Fruit fly (Drosophila melanogaster) whole organism, embryonic: Measurements from ENCODE around the gene DIP-alpha.

ENCODE experiments used
- Ada2b ChIP-seq: fragments of 200-800 bp; sonication (Bioruptor generic); IDR thresholded peaks from 2 replicates; pipeline ENCODE4 v1.3.6; 2022; ENCODE audit warnings: missing biosample characterization, missing genetic modification characterization
- BtbVII ChIP-seq: fragments of 200-800 bp; sonication (Bioruptor generic); optimal IDR thresholded peaks from 3 replicates; lab custom pipeline; 2017; ENCODE audit warnings: missing biosample characterization, mild to moderate bottlenecking, missing genetic modification characterization
- CG10321 ChIP-seq: fragments of 200-800 bp; sonication (Bioruptor generic); IDR thresholded peaks from 2 replicates; pipeline ENCODE4 v1.3.6; 2022; ENCODE audit warnings: missing biosample characterization, missing genetic modification characterization
- CG10462 ChIP-seq: fragments of 200-800 bp; sonication (Bioruptor generic); optimal IDR thresholded peaks from 2 replicates; lab custom pipeline; 2016; ENCODE audit warnings: missing biosample characterization, missing genetic modification characterization
- CG10979 ChIP-seq: fragments of 200-800 bp; sonication (Bioruptor generic); optimal IDR thresholded peaks from 2 replicates; lab custom pipeline; 2018; ENCODE audit warnings: missing biosample characterization, mild to moderate bottlenecking, missing genetic modification characterization, moderate library complexity
- CG11560 ChIP-seq: fragments of 200-800 bp; sonication (Bioruptor generic); IDR thresholded peaks from 3 replicates; pipeline ENCODE4 v1.3.6; 2022; ENCODE audit warnings: missing biosample characterization, missing genetic modification characterization
- CG12659 ChIP-seq: fragments of 200-800 bp; sonication (Bioruptor generic); optimal IDR thresholded peaks from 3 replicates; lab custom pipeline; 2017; ENCODE audit warnings: mild to moderate bottlenecking, missing biosample characterization, missing genetic modification reagents, missing genetic modification characterization
- CG13296 ChIP-seq: fragments of 200-800 bp; sonication (Bioruptor generic); optimal IDR thresholded peaks from 3 replicates; lab custom pipeline; 2018; ENCODE audit warnings: missing biosample characterization, mild to moderate bottlenecking, missing genetic modification characterization
- CG14441 ChIP-seq: fragments of 200-800 bp; sonication (Bioruptor generic); IDR thresholded peaks from 2 replicates; pipeline ENCODE4 v1.3.6; 2022; ENCODE audit warnings: missing biosample characterization, missing genetic modification characterization
- CG16813 ChIP-seq: fragments of 200-800 bp; sonication (Bioruptor generic); IDR thresholded peaks from 3 replicates; pipeline ENCODE4 v1.3.6; 2022; ENCODE audit warnings: missing biosample characterization, missing genetic modification characterization; ENCODE audit not compliant: partially characterized antibody
- CG16863 ChIP-seq: fragments of 200-800 bp; sonication (Bioruptor generic); optimal IDR thresholded peaks from 3 replicates; lab custom pipeline; 2016; ENCODE audit warnings: missing biosample characterization, missing genetic modification characterization
- CG17328 ChIP-seq: fragments of 200-800 bp; sonication (Bioruptor generic); IDR thresholded peaks from 2 replicates; pipeline ENCODE4 v1.3.6; 2022; ENCODE audit warnings: missing biosample characterization, missing genetic modification characterization
- CG17568 ChIP-seq: fragments of 200-800 bp; sonication (Bioruptor generic); optimal IDR thresholded peaks from 2 replicates; lab custom pipeline; 2018; ENCODE audit warnings: missing biosample characterization, mild to moderate bottlenecking, missing genetic modification characterization, moderate library complexity
- CG18262 ChIP-seq: fragments of 200-800 bp; optimal IDR thresholded peaks from 3 replicates; lab custom pipeline; 2019; ENCODE audit warnings: missing biosample characterization, mild to moderate bottlenecking, missing genetic modification characterization, moderate library complexity
- CG30403 ChIP-seq: fragments of 200-800 bp; sonication (Bioruptor generic); optimal IDR thresholded peaks from 3 replicates; lab custom pipeline; 2016; ENCODE audit warnings: missing biosample characterization, missing genetic modification characterization
- CG3163 ChIP-seq: fragments of 200-800 bp; sonication (Bioruptor generic); optimal IDR thresholded peaks from 3 replicates; lab custom pipeline; 2016; ENCODE audit warnings: missing biosample characterization, missing genetic modification characterization
- CG4282 ChIP-seq: fragments of 200-800 bp; sonication (Bioruptor generic); optimal IDR thresholded peaks from 2 replicates; lab custom pipeline; 2016; ENCODE audit warnings: missing biosample characterization, missing genetic modification characterization
- CG43689 ChIP-seq: fragments of 200-800 bp; sonication (Bioruptor generic); IDR thresholded peaks from 2 replicates; pipeline ENCODE4 v1.3.6; 2022; ENCODE audit warnings: missing biosample characterization, missing genetic modification characterization
- CG5953 ChIP-seq: fragments of 200-800 bp; sonication (Bioruptor generic); IDR thresholded peaks from 2 replicates; pipeline ENCODE4 v1.3.6; 2022; ENCODE audit warnings: missing biosample characterization, missing genetic modification characterization
- CG6654 ChIP-seq: fragments of 200-800 bp; sonication (Bioruptor generic); optimal IDR thresholded peaks from 2 replicates; lab custom pipeline; 2017; ENCODE audit warnings: missing biosample characterization, mild to moderate bottlenecking, missing genetic modification characterization
- CG7271 ChIP-seq: fragments of 200-800 bp; sonication (Bioruptor generic); optimal IDR thresholded peaks from 2 replicates; lab custom pipeline; 2018; ENCODE audit warnings: missing biosample characterization, mild to moderate bottlenecking, missing genetic modification characterization, moderate library complexity
- CG8388 ChIP-seq: fragments of 200-800 bp; sonication (Bioruptor generic); optimal IDR thresholded peaks from 2 replicates; lab custom pipeline; 2019; ENCODE audit warnings: missing biosample characterization, mild to moderate bottlenecking, missing genetic modification characterization, moderate library complexity
- D ChIP-seq, 2 experiments: fragments of 200-800 bp in 1 of 2; fragments of >200 bp in 1 of 2; sonication (Bioruptor generic) in 1 of 2; optimal IDR thresholded peaks; 2 replicates in 1 of 2; 3 replicates in 1 of 2; lab custom pipeline; 2017; ENCODE audit warnings: mild to moderate bottlenecking in 1 of 2, missing biosample characterization in 1 of 2, missing genetic modification characterization in 1 of 2, missing genetic modification reagents in 1 of 2
- Doc2 ChIP-seq: fragments of 200-800 bp; sonication (Bioruptor generic); IDR thresholded peaks from 2 replicates; pipeline ENCODE4 v1.3.6; 2022; ENCODE audit warnings: missing biosample characterization, missing genetic modification characterization
- Elba2 ChIP-seq: fragments of 200-800 bp; sonication (Bioruptor generic); optimal IDR thresholded peaks from 3 replicates; lab custom pipeline; 2016; ENCODE audit warnings: missing biosample characterization, missing genetic modification characterization
- HLH54F ChIP-seq: fragments of 200-800 bp; sonication (Bioruptor generic); optimal IDR thresholded peaks from 3 replicates; lab custom pipeline; 2016; ENCODE audit warnings: missing biosample characterization, missing genetic modification characterization
- Hey ChIP-seq: fragments of 200-800 bp; sonication (Bioruptor generic); optimal IDR thresholded peaks from 3 replicates; lab custom pipeline; 2018; ENCODE audit warnings: missing biosample characterization, mild to moderate bottlenecking, missing genetic modification characterization
- HmgZ ChIP-seq: fragments of 200-800 bp; sonication (Bioruptor generic); optimal IDR thresholded peaks from 2 replicates; lab custom pipeline; 2018; ENCODE audit warnings: missing biosample characterization, mild to moderate bottlenecking, missing genetic modification characterization
- Oli ChIP-seq: fragments of 200-800 bp; sonication (Bioruptor generic); optimal IDR thresholded peaks from 2 replicates; lab custom pipeline; 2018; ENCODE audit warnings: missing biosample characterization, mild to moderate bottlenecking, missing genetic modification characterization, moderate library complexity
- Tbp ChIP-seq: fragments of >200 bp; optimal IDR thresholded peaks from 2 replicates; lab custom pipeline; 2018; ENCODE audit warnings: missing biosample characterization, missing genetic modification characterization
- Usf ChIP-seq: fragments of 200-800 bp; sonication (Bioruptor generic); optimal IDR thresholded peaks from 2 replicates; lab custom pipeline; 2017; ENCODE audit warnings: missing genotype, missing biosample characterization, missing genetic modification characterization
- ac ChIP-seq: fragments of 200-800 bp; sonication (Bioruptor generic); optimal IDR thresholded peaks from 3 replicates; lab custom pipeline; 2017; ENCODE audit warnings: missing biosample characterization, mild to moderate bottlenecking, missing genetic modification characterization
- ara ChIP-seq: fragments of 200-800 bp; sonication (Bioruptor generic); IDR thresholded peaks from 2 replicates; pipeline ENCODE4 v1.3.6; 2022; ENCODE audit warnings: missing biosample characterization, missing genetic modification characterization
- az2 ChIP-seq: fragments of 200-800 bp; sonication (Bioruptor generic); optimal IDR thresholded peaks from 3 replicates; lab custom pipeline; 2016; ENCODE audit warnings: missing biosample characterization, missing genetic modification characterization
- bab2 ChIP-seq: fragments of 200-800 bp; sonication (Bioruptor generic); optimal IDR thresholded peaks from 2 replicates; lab custom pipeline; 2016; ENCODE audit warnings: missing biosample characterization, missing genetic modification characterization
- crp ChIP-seq, 2 experiments: fragments of 200-800 bp; sonication (Bioruptor generic); optimal IDR thresholded peaks; 2 replicates in 1 of 2; 3 replicates in 1 of 2; lab custom pipeline; 2017; ENCODE audit warnings: missing biosample characterization in 2 of 2, missing genetic modification characterization in 2 of 2, mild to moderate bottlenecking in 1 of 2, moderate library complexity in 1 of 2
- cwo ChIP-seq: fragments of 200-800 bp; sonication (Bioruptor generic); optimal IDR thresholded peaks from 3 replicates; lab custom pipeline; 2017; ENCODE audit warnings: missing biosample characterization, missing genetic modification characterization, mild to moderate bottlenecking, moderate library complexity, missing genetic modification reagents
- da ChIP-seq: fragments of 200-800 bp; sonication (Bioruptor generic); optimal IDR thresholded peaks from 2 replicates; lab custom pipeline; 2016; ENCODE audit warnings: missing biosample characterization, missing genetic modification characterization
- disco-r ChIP-seq: fragments of 200-800 bp; sonication (Bioruptor generic); optimal IDR thresholded peaks from 2 replicates; lab custom pipeline; 2016; ENCODE audit warnings: missing biosample characterization, missing genetic modification characterization
- jing ChIP-seq: fragments of 200-800 bp; sonication (Bioruptor generic); optimal IDR thresholded peaks from 2 replicates; lab custom pipeline; 2018; ENCODE audit warnings: missing biosample characterization, mild to moderate bottlenecking, missing genetic modification characterization
- lola ChIP-seq, 3 experiments: fragments of >200 bp in 2 of 3; fragments of 200-800 bp in 1 of 3; sonication (Bioruptor generic) in 1 of 3; optimal IDR thresholded peaks; 2 replicates each; lab custom pipeline; 2017 to 2019; ENCODE audit warnings: missing biosample characterization in 3 of 3, missing genetic modification characterization in 3 of 3, mild to moderate bottlenecking in 1 of 3, moderate library complexity in 1 of 3
- sisA ChIP-seq: fragments of 200-800 bp; sonication (Bioruptor generic); IDR thresholded peaks from 2 replicates; pipeline ENCODE4 v1.3.6; 2022; ENCODE audit warnings: missing biosample characterization, missing genetic modification characterization
- slou ChIP-seq: fragments of 200-800 bp; sonication (Bioruptor generic); optimal IDR thresholded peaks from 3 replicates; lab custom pipeline; 2016; ENCODE audit warnings: missing biosample characterization, missing genetic modification characterization
- trem ChIP-seq: fragments of 200-800 bp; optimal IDR thresholded peaks from 3 replicates; lab custom pipeline; 2019; ENCODE audit warnings: missing biosample characterization, mild to moderate bottlenecking, missing genetic modification characterization, moderate library complexity
- usp ChIP-seq: fragments of >200 bp; optimal IDR thresholded peaks from 2 replicates; lab custom pipeline; 2017; ENCODE audit warnings: missing biosample characterization, missing genetic modification characterization
- vnd ChIP-seq: fragments of 200-800 bp; sonication (Bioruptor generic); IDR thresholded peaks from 3 replicates; pipeline ENCODE4 v1.3.6; 2022; ENCODE audit warnings: missing biosample characterization, missing genetic modification characterization; ENCODE audit not compliant: partially characterized antibody
- wor ChIP-seq: fragments of 200-800 bp; sonication (Bioruptor generic); IDR thresholded peaks from 2 replicates; pipeline ENCODE4 v1.3.6; 2022; ENCODE audit warnings: missing biosample characterization, missing genetic modification characterization
- zfh1 ChIP-seq: fragments of 200-800 bp; sonication (Bioruptor generic); IDR thresholded peaks from 3 replicates; pipeline ENCODE4 v1.3.6; 2022; ENCODE audit warnings: missing biosample characterization, missing genetic modification characterization

The DIP-alpha gene

dm6 chrX:3482119-3483014 is 89.1 kb downstream of the DIP-alpha start, which contains the start of the genes CG10804 and CG10802 (continued):
- TF ChIP-seq CG6654 (GFP tag; lab: Kevin White, UChicago) (peak; percentile 7), ac (GFP tag; lab: Kevin White, UChicago) (no peak), zfh1 (GFP tag; lab: Robert Waterston, UW) (peak; percentile 90), lola (GFP tag; optimal IDR thresholded peaks at IDR 0.05; lab: Kevin White, UChicago) (peak in 1 of 3 experiments; percentile 61), Hey (no peak), HmgZ (tag; lab: Kevin White, UChicago) (peak; percentile 80), Doc2 (0 out of 2 replicates have a peak, but pooled peaks have one; percentile 9), bab2 (GFP tag; lab: Kevin White, UChicago) (peak; percentile 77), Ada2b (GFP tag; lab: Robert Waterston, UW) (peak; percentile 83), CG17328 (GFP tag; lab: Robert Waterston, UW) (peak; percentile 67), Oli (tag; lab: Kevin White, UChicago) (peak; percentile 52), CG5953 (no peak), D (optimal IDR thresholded peaks at IDR 0.05; lab: Kevin White, UChicago) (peak; percentile 15), D (GFP tag; optimal IDR thresholded peaks at IDR 0.05; lab: Kevin White, UChicago) (peak; percentile 32), CG43689 (GFP tag; lab: Robert Waterston, UW) (no peak), CG10321 (0 out of 2 replicates have a peak, but pooled peaks have one; percentile 9), CG16813 (GFP tag; lab: Robert Waterston, UW) (peak; percentile 77), jing (GFP tag; lab: Kevin White, UChicago) (peak; percentile 3), crp (GFP tag; optimal IDR thresholded peaks at IDR 0.05; lab: Kevin White, UChicago) (peak in 1 of 2 experiments; percentile 42), Tbp (GFP tag; lab: Kevin White, UChicago) (no peak), Elba2 (GFP tag; lab: Kevin White, UChicago) (peak; percentile 11), CG3163 (GFP tag; lab: Kevin White, UChicago) (peak; percentile 58), CG11560 (tag; lab: Robert Waterston, UW) (peak; percentile 68; the same call in 2 of the 3 replicates), sisA (peak; percentile 84), usp (no peak), CG18262 (tag; lab: Kevin White, UChicago) (peak; percentile 72), cwo (GFP tag; lab: Kevin White, UChicago) (peak; percentile 24), HLH54F (GFP tag; lab: Kevin White, UChicago) (peak; percentile 86), CG14441 (peak; percentile 85), CG7271 (tag; lab: Kevin White, UChicago) (no peak), trem (tag; lab: Kevin White, UChicago) (peak; percentile 59), CG10462 (GFP tag; lab: Kevin White, UChicago) (peak; percentile 54), CG4282 (GFP tag; lab: Kevin White, UChicago) (peak; percentile 71), vnd (GFP tag; lab: Robert Waterston, UW) (peak; percentile 57; the same call in 2 of the 3 replicates), CG12659 (peak; percentile 82), CG8388 (GFP tag; lab: Kevin White, UChicago) (peak; percentile 59), Usf (peak; percentile 30), da (GFP tag; lab: Kevin White, UChicago) (peak; percentile 60), CG16863 (GFP tag; lab: Kevin White, UChicago) (peak; percentile 69), CG10979 (peak; percentile 49), BtbVII (GFP tag; lab: Kevin White, UChicago) (peak; percentile 22), ara (GFP tag; lab: Robert Waterston, UW) (peak; percentile 85), CG17568 (GFP tag; lab: Kevin White, UChicago) (no peak), disco-r (GFP tag; lab: Kevin White, UChicago) (peak; percentile 31), CG13296 (peak; percentile 46), az2 (GFP tag; lab: Kevin White, UChicago) (peak; percentile 68), slou (GFP tag; lab: Kevin White, UChicago) (peak; percentile 32), wor (GFP tag; lab: Robert Waterston, UW) (peak; percentile 57), CG30403 (GFP tag; lab: Kevin White, UChicago) (peak; percentile 89)
